Worm (Caenorhabditis elegans): ENCODE measurements around the gene srh-174.

- TF ChIP-seq ama-1 (optimal IDR thresholded peaks at IDR 0.05), result no peak
- no peak for TF ChIP-seq ceh-13 (GFP tag; optimal IDR thresholded peaks at IDR 0.05)
- TF ChIP-seq B0310.2 (tag; optimal IDR thresholded peaks at IDR 0.05), result no peak
- no peak for TF ChIP-seq pes-1 (GFP tag; IDR thresholded peaks at IDR 0.05)
- TF ChIP-seq tra-4 (tag; optimal IDR thresholded peaks at IDR 0.05), result no peak
- no peak for TF ChIP-seq F13C5.2 (tag; optimal IDR thresholded peaks at IDR 0.05)
- no peak for TF ChIP-seq scrt-1 (GFP tag; IDR thresholded peaks at IDR 0.05)
- no peak for TF ChIP-seq hnd-1 (tag; optimal IDR thresholded peaks at IDR 0.05)
- no peak for TF ChIP-seq hmbx-1 (tag; optimal IDR thresholded peaks at IDR 0.05)
- TF ChIP-seq flt-1 (GFP tag; IDR thresholded peaks at IDR 0.05), result no peak
- TF ChIP-seq aly-1 (tag; optimal IDR thresholded peaks at IDR 0.05), result no peak
- TF ChIP-seq ceh-36 (tag; optimal IDR thresholded peaks at IDR 0.05), result no peak
- no peak for TF ChIP-seq tbx-37 (GFP tag; conservative IDR thresholded peaks at IDR 0.05)
- no peak for TF ChIP-seq sea-1 (GFP tag; conservative IDR thresholded peaks at IDR 0.05)
Measured at ce11 chrV:17223305-17223704, 44.7 kb downstream of the srh-174 start, which contains the start of gene srh-252.
